Fruit fly (Drosophila melanogaster): Measurements from ENCODE around the gene CG2116.
A peak's percentile ranks its signal among the peaks of the same experiment; 100 is the strongest.

Gene CG2116

dm6 chrX:8143537-8143936, 13.9 kb downstream of the CG2116 start, which contains the start of gene CG17982 (continued):
- TF ChIP-seq MESR4 (GFP tag; optimal IDR thresholded peaks at IDR 0.05) (peak; percentile 51), Bdp1 (GFP tag; optimal IDR thresholded peaks at IDR 0.05) (peak; percentile 63), ERR (GFP tag; optimal IDR thresholded peaks at IDR 0.05) (peak; percentile 70), CG17385 (GFP tag; optimal IDR thresholded peaks at IDR 0.05) (peak; percentile 81), her (GFP tag; optimal IDR thresholded peaks at IDR 0.05) (peak; percentile 88), prd (optimal IDR thresholded peaks at IDR 0.05) (no peak), prd (GFP tag; IDR thresholded peaks at IDR 0.05) (peak; percentile 81), Hr78 (GFP tag; optimal IDR thresholded peaks at IDR 0.05) (peak in 1 of 2 experiments; percentile 16), Fer2 (tag; optimal IDR thresholded peaks at IDR 0.05) (peak; percentile 80), hth (optimal IDR thresholded peaks at IDR 0.05) (no peak), Sox100B (GFP tag; optimal IDR thresholded peaks at IDR 0.05) (no peak), CG6813 (GFP tag; optimal IDR thresholded peaks at IDR 0.05) (peak; percentile 75), CG2199 (GFP tag; IDR thresholded peaks at IDR 0.05) (no peak), Nf-YC (tag; optimal IDR thresholded peaks at IDR 0.05) (peak; percentile 81), CG12219 (GFP tag; optimal IDR thresholded peaks at IDR 0.05) (peak; percentile 71), CG11723 (GFP tag; optimal IDR thresholded peaks at IDR 0.05) (peak; percentile 64), lov (optimal IDR thresholded peaks at IDR 0.05) (no peak), lov (GFP tag; IDR thresholded peaks at IDR 0.05) (peak; percentile 76; the same call in 1 of the 3 replicates), CG10147 (GFP tag; optimal IDR thresholded peaks at IDR 0.05) (peak; percentile 76), Dip2 (GFP tag; IDR thresholded peaks at IDR 0.05) (no peak), CG11504 (tag; optimal IDR thresholded peaks at IDR 0.05) (no peak), Sox102F (GFP tag; optimal IDR thresholded peaks at IDR 0.05) (peak; percentile 89), gro (GFP tag; optimal IDR thresholded peaks at IDR 0.05) (peak; percentile 89), ems (GFP tag; optimal IDR thresholded peaks at IDR 0.05) (peak; percentile 80), NC2β (GFP tag; optimal IDR thresholded peaks at IDR 0.05) (peak; percentile 80), seq (GFP tag; IDR thresholded peaks at IDR 0.05) (peak; percentile 71), Blimp-1 (GFP tag; optimal IDR thresholded peaks at IDR 0.05) (no peak), CG7786 (GFP tag; optimal IDR thresholded peaks at IDR 0.05) (peak; percentile 87), CG30403 (GFP tag; optimal IDR thresholded peaks at IDR 0.05) (peak; percentile 86), CG15696 (tag; optimal IDR thresholded peaks at IDR 0.05) (peak; percentile 77), NfI (GFP tag; optimal IDR thresholded peaks at IDR 0.05) (peak; percentile 88), CG3847 (GFP tag; IDR thresholded peaks at IDR 0.05) (peak; percentile 81), Hr39 (optimal IDR thresholded peaks at IDR 0.05) (no peak)

DNA sequence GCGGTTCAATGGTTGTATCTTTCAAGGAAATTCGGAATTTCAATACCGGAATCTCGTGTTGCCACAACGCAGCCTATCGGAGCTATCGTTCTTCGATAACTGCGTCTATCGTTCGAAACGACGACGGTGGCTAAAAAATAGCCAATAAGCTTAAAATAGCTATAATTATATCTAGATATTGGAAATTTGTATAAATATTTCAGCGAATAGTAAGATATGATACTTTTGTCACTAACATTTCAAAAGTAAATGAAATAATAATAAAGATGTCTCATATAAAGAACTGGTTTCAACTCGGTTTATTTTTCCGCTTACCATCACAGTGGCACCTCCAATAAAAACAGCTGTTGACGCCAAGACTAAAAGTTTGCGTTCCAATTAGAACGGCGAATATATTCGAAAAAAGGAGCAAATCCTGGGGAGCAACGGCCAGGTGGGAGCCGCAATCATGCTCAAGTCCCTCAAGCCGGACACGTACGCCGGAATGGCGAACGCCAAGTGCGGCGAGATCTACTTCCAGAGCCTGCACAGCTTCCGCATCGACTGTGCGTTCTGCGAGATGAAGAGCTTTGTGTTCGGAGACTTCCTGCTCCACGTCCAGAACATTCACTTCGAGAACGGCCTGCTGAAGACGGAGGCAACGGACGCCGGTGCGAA, 16.0 kb downstream of the CG2116 start, which contains the start of the genes alpha-PheRS and CG2129:
alpha-PheRS (minus strand) TSS at position 102 of the 657 bp plus-strand sequence.
CG2129 (plus strand) TSS at position 339 of the 657 bp plus-strand sequence.
- TF ChIP-seq CG18476 (GFP tag; optimal IDR thresholded peaks at IDR 0.05) (no peak), CG30020 (tag; optimal IDR thresholded peaks at IDR 0.05) (peak; percentile 15), CG10147 (GFP tag; optimal IDR thresholded peaks at IDR 0.05) (peak; percentile 39), CG3726 (GFP tag; IDR thresholded peaks at IDR 0.05) (no peak), fd64A (GFP tag; optimal IDR thresholded peaks at IDR 0.05) (no peak), dysf (GFP tag; IDR thresholded peaks at IDR 0.05) (peak; percentile 47; the same call in 2 of the 3 replicates), HLH54F (GFP tag; optimal IDR thresholded peaks at IDR 0.05) (peak; percentile 6), CG3407 (GFP tag; optimal IDR thresholded peaks at IDR 0.05) (no peak), pb (GFP tag; optimal IDR thresholded peaks at IDR 0.05) (no peak), Vsx1 (GFP tag; optimal IDR thresholded peaks at IDR 0.05) (no peak), Nf-YC (tag; optimal IDR thresholded peaks at IDR 0.05) (peak; percentile 48), Dref (GFP tag; IDR thresholded peaks at IDR 0.05) (peak; percentile 68), zfh2 (GFP tag; optimal IDR thresholded peaks at IDR 0.05) (no peak), H2.0 (GFP tag; IDR thresholded peaks at IDR 0.05) (no peak), CG12942 (GFP tag; optimal IDR thresholded peaks at IDR 0.05) (no peak), gsb (GFP tag; IDR thresholded peaks at IDR 0.05) (no peak), Bgb (GFP tag; IDR thresholded peaks at IDR 0.05; ENCODE audit: partially characterized antibody) (0 out of 2 replicates have a peak, but pooled peaks have one; percentile 18), Pdp1 (GFP tag; optimal IDR thresholded peaks at IDR 0.05) (no peak), lola (GFP tag; optimal IDR thresholded peaks at IDR 0.05) (peak in 1 of 3 experiments; percentile 33), sens-2 (GFP tag; IDR thresholded peaks at IDR 0.05) (no peak)
